In genomic region chrX:17513507-17514113, ce11 we compare ENCODE assay signal across 1 worm cellular context.
TF ChIP-seq lines count a peak whose summit lies in the region.

nhr-1 (plus strand) TSS chrX:17514063.

TF ChIP-seq in whole organism, L4 larva, 104 proteins besides CTCF, POLR2A, EP300 and RAD21 (continued from another document):
- TF ChIP-seq daf-16 (GFP tag; optimal IDR thresholded peaks at IDR 0.05; lab: Kevin White, UChicago) = peak in 1 of 2 experiments; percentile 85
- peak; percentile 71 for TF ChIP-seq daf-16 (tag; optimal IDR thresholded peaks at IDR 0.05; lab: Kevin White, UChicago)
- TF ChIP-seq set-16 (GFP tag; IDR thresholded peaks at IDR 0.05; lab: Robert Waterston, UW) = peak; percentile 79
- TF ChIP-seq F26F4.8 (GFP tag; conservative IDR thresholded peaks at IDR 0.05; lab: Robert Waterston, UW) = no peak
- TF ChIP-seq nhr-25 (tag; optimal IDR thresholded peaks at IDR 0.05; lab: Kevin White, UChicago; ENCODE audit: borderline replicate concordance, insufficient read depth) = peak; percentile 16
- TF ChIP-seq zip-2 (tag; optimal IDR thresholded peaks at IDR 0.05; lab: Kevin White, UChicago) = no peak
- TF ChIP-seq F10B5.3 (tag; optimal IDR thresholded peaks at IDR 0.05; lab: Kevin White, UChicago) = peak; percentile 40
- no peak for TF ChIP-seq R02D3.7 (tag; optimal IDR thresholded peaks at IDR 0.05; lab: Kevin White, UChicago)
- peak; percentile 68 for TF ChIP-seq nhr-6 (tag; optimal IDR thresholded peaks at IDR 0.05; lab: Kevin White, UChicago)
- no peak for TF ChIP-seq ceh-82 (tag; optimal IDR thresholded peaks at IDR 0.05; lab: Kevin White, UChicago)
- TF ChIP-seq mes-2 (tag; optimal IDR thresholded peaks at IDR 0.05; lab: Kevin White, UChicago; ENCODE audit: poor library complexity, severe bottlenecking) = peak; percentile 68
- peak; percentile 95 for TF ChIP-seq nhr-28 (tag; optimal IDR thresholded peaks at IDR 0.05; lab: Kevin White, UChicago)
- no peak for TF ChIP-seq madf-5 (GFP tag; IDR thresholded peaks at IDR 0.05; lab: Robert Waterston, UW)
- TF ChIP-seq ctbp-1 (GFP tag; IDR thresholded peaks at IDR 0.05; lab: Robert Waterston, UW) = peak; percentile 81; the same call in 1 of the 2 replicates
- TF ChIP-seq unc-39 (tag; optimal IDR thresholded peaks at IDR 0.05; lab: Kevin White, UChicago) = no peak
- TF ChIP-seq nhr-41 (GFP tag; IDR thresholded peaks at IDR 0.05; lab: Robert Waterston, UW) = no peak
- no peak for TF ChIP-seq daf-8 (GFP tag; IDR thresholded peaks at IDR 0.05; lab: Robert Waterston, UW)
- TF ChIP-seq nhr-111 (GFP tag; optimal IDR thresholded peaks at IDR 0.05; lab: Kevin White, UChicago) = no peak
- no peak for TF ChIP-seq jun-1 (tag; optimal IDR thresholded peaks at IDR 0.05; lab: Kevin White, UChicago)
- TF ChIP-seq nhr-77 (tag; optimal IDR thresholded peaks at IDR 0.05; lab: Kevin White, UChicago) = peak; percentile 82
- TF ChIP-seq lir-3 (tag; optimal IDR thresholded peaks at IDR 0.05; lab: Kevin White, UChicago) = no peak
- TF ChIP-seq ceh-28 (tag; optimal IDR thresholded peaks at IDR 0.05; lab: Kevin White, UChicago) = peak; percentile 52
- TF ChIP-seq nhr-11 (tag; optimal IDR thresholded peaks at IDR 0.05; lab: Kevin White, UChicago) = peak; percentile 82
- TF ChIP-seq F44E2.7 (GFP tag; IDR thresholded peaks at IDR 0.05; lab: Robert Waterston, UW) = no peak
- no peak for TF ChIP-seq sdz-12 (GFP tag; optimal IDR thresholded peaks at IDR 0.05; lab: Kevin White, UChicago)
- peak; percentile 16; the same call in 1 of the 2 replicates for TF ChIP-seq pha-4 (GFP tag; IDR thresholded peaks at IDR 0.05; lab: Robert Waterston, UW)
- TF ChIP-seq pha-4 (tag; optimal IDR thresholded peaks at IDR 0.05; lab: Kevin White, UChicago) = peak; percentile 47
- TF ChIP-seq lin-39 (tag; optimal IDR thresholded peaks at IDR 0.05; lab: Kevin White, UChicago) = no peak
- peak; percentile 94 for TF ChIP-seq mep-1 (tag; optimal IDR thresholded peaks at IDR 0.05; lab: Kevin White, UChicago)
- TF ChIP-seq ceh-62 (tag; optimal IDR thresholded peaks at IDR 0.05; lab: Kevin White, UChicago) = no peak
- no peak for TF ChIP-seq zfp-3 (GFP tag; conservative IDR thresholded peaks at IDR 0.05; lab: Robert Waterston, UW)
- TF ChIP-seq unc-62 (GFP tag; optimal IDR thresholded peaks at IDR 0.05 in 1 of 2; lab: Kevin White, UChicago) = peak in 1 of 2 experiments; percentile 100
- TF ChIP-seq unc-62 (tag; optimal IDR thresholded peaks at IDR 0.05; lab: Kevin White, UChicago) = no peak
- no peak for TF ChIP-seq attf-4 (tag; optimal IDR thresholded peaks at IDR 0.05; lab: Kevin White, UChicago)
- TF ChIP-seq mdl-1 (tag; optimal IDR thresholded peaks at IDR 0.05; lab: Kevin White, UChicago) = peak; percentile 89 to 93
- peak; percentile 81 for TF ChIP-seq gei-8 (GFP tag; optimal IDR thresholded peaks at IDR 0.05; lab: Kevin White, UChicago)
- TF ChIP-seq F49E8.2 (tag; optimal IDR thresholded peaks at IDR 0.05; lab: Kevin White, UChicago; ENCODE audit: borderline replicate concordance) = no peak
- TF ChIP-seq arid-1 (GFP tag; conservative IDR thresholded peaks at IDR 0.05; lab: Robert Waterston, UW) = peak; percentile 51; the same call in 1 of the 2 replicates
- peak; percentile 82 for TF ChIP-seq nhr-48 (tag; optimal IDR thresholded peaks at IDR 0.05; lab: Kevin White, UChicago)
- no peak for TF ChIP-seq lin-15B (tag; optimal IDR thresholded peaks at IDR 0.05; lab: Kevin White, UChicago)
- peak; percentile 57; the same call in 1 of the 2 replicates for TF ChIP-seq lim-7 (GFP tag; IDR thresholded peaks at IDR 0.05; lab: Robert Waterston, UW)
- TF ChIP-seq ZK337.2 (GFP tag; IDR thresholded peaks at IDR 0.05; lab: Robert Waterston, UW) = no peak
- peak; percentile 27 for TF ChIP-seq fkh-10 (GFP tag; optimal IDR thresholded peaks at IDR 0.05; lab: Kevin White, UChicago)
- no peak for TF ChIP-seq snpc-4 (tag; optimal IDR thresholded peaks at IDR 0.05; lab: Kevin White, UChicago)
- TF ChIP-seq fos-1 (tag; optimal IDR thresholded peaks at IDR 0.05; lab: Kevin White, UChicago) = no peak
- 0 out of 2 replicates have a peak, but pooled peaks have one; percentile 19 for TF ChIP-seq vab-7 (GFP tag; IDR thresholded peaks at IDR 0.05; lab: Robert Waterston, UW)
